Fruit fly (Drosophila melanogaster) whole organism, embryonic: Measurements from ENCODE around the gene CG1632.

Experiments
- Atf-2 ChIP-seq: fragments of 200-800 bp; sonication (Bioruptor generic); optimal IDR thresholded peaks from 2 replicates; lab custom pipeline; 2016; ENCODE audit warnings: missing biosample characterization, missing genetic modification characterization
- BEAF-32 ChIP-seq: fragments of 200-800 bp; sonication (Bioruptor generic); optimal IDR thresholded peaks from 3 replicates; lab custom pipeline; 2017; ENCODE audit warnings: missing biosample characterization, missing genetic modification characterization, mild to moderate bottlenecking, moderate library complexity, missing genetic modification reagents
- CG10147 ChIP-seq: fragments of 200-800 bp; sonication (Bioruptor generic); optimal IDR thresholded peaks from 2 replicates; lab custom pipeline; 2019; ENCODE audit warnings: missing biosample characterization, mild to moderate bottlenecking, missing genetic modification characterization, moderate library complexity
- CG10321 ChIP-seq: fragments of 200-800 bp; sonication (Bioruptor generic); IDR thresholded peaks from 2 replicates; pipeline ENCODE4 v1.3.6; 2022; ENCODE audit warnings: missing biosample characterization, missing genetic modification characterization
- CG11398 ChIP-seq: fragments of 200-800 bp; sonication (Bioruptor generic); optimal IDR thresholded peaks from 2 replicates; lab custom pipeline; 2016; ENCODE audit warnings: missing biosample characterization, missing genetic modification characterization
- CG12659 ChIP-seq: fragments of 200-800 bp; sonication (Bioruptor generic); optimal IDR thresholded peaks from 3 replicates; lab custom pipeline; 2017; ENCODE audit warnings: mild to moderate bottlenecking, missing biosample characterization, missing genetic modification reagents, missing genetic modification characterization
- CG15696 ChIP-seq: fragments of 200-800 bp; sonication (Bioruptor generic); optimal IDR thresholded peaks from 2 replicates; lab custom pipeline; 2019; ENCODE audit warnings: missing biosample characterization, mild to moderate bottlenecking, missing genetic modification characterization, moderate library complexity
- CG1602 ChIP-seq: fragments of 200-800 bp; sonication (Bioruptor generic); optimal IDR thresholded peaks from 3 replicates; lab custom pipeline; 2016; ENCODE audit warnings: missing biosample characterization, missing genetic modification characterization
- CG17186 ChIP-seq: fragments of 200-800 bp; sonication (Bioruptor generic); optimal IDR thresholded peaks from 3 replicates; lab custom pipeline; 2017; ENCODE audit warnings: missing biosample characterization, missing genetic modification reagents, missing genetic modification characterization
- CG30431 ChIP-seq: fragments of 200-800 bp; sonication (Bioruptor generic); optimal IDR thresholded peaks from 2 replicates; lab custom pipeline; 2017; ENCODE audit warnings: missing biosample characterization, missing genetic modification characterization
- CG3065 ChIP-seq: fragments of 200-800 bp; sonication (Bioruptor generic); optimal IDR thresholded peaks from 2 replicates; lab custom pipeline; 2016; ENCODE audit warnings: missing biosample characterization, missing genetic modification characterization
- CG31388 ChIP-seq: fragments of 200-800 bp; sonication (Bioruptor generic); optimal IDR thresholded peaks from 2 replicates; lab custom pipeline; 2016; ENCODE audit warnings: missing biosample characterization, missing genetic modification characterization
- CG32767 ChIP-seq: fragments of 200-800 bp; sonication (Bioruptor generic); IDR thresholded peaks from 2 replicates; pipeline ENCODE4 v1.3.6; 2022; ENCODE audit warnings: missing biosample characterization, missing genetic modification characterization
- CG34224 ChIP-seq: fragments of 200-800 bp; sonication (Bioruptor generic); IDR thresholded peaks from 3 replicates; pipeline ENCODE4 v1.3.6; 2022; ENCODE audit warnings: missing biosample characterization, missing genetic modification characterization; ENCODE audit not compliant: partially characterized antibody
- CG4360 ChIP-seq: fragments of 200-800 bp; sonication (Bioruptor generic); IDR thresholded peaks from 2 replicates; pipeline ENCODE4 v1.3.6; 2022; ENCODE audit warnings: missing biosample characterization, missing genetic modification characterization
- CG4424 ChIP-seq: fragments of 200-800 bp; sonication (Bioruptor generic); optimal IDR thresholded peaks from 3 replicates; lab custom pipeline; 2016; ENCODE audit warnings: missing biosample characterization, missing genetic modification characterization
- CG4820 ChIP-seq: fragments of 200-800 bp; sonication (Bioruptor generic); optimal IDR thresholded peaks from 3 replicates; lab custom pipeline; 2016; ENCODE audit warnings: missing biosample characterization, missing genetic modification characterization
- CG5180 ChIP-seq: fragments of 200-800 bp; sonication (Bioruptor generic); optimal IDR thresholded peaks from 3 replicates; lab custom pipeline; 2017; ENCODE audit warnings: missing biosample characterization, missing genetic modification characterization, mild to moderate bottlenecking, moderate library complexity, missing genetic modification reagents
- CG5245 ChIP-seq: fragments of 200-800 bp; sonication (Bioruptor generic); optimal IDR thresholded peaks from 3 replicates; lab custom pipeline; 2016; ENCODE audit warnings: missing biosample characterization, missing genetic modification characterization
- CG6854 ChIP-seq: fragments of 200-800 bp; sonication (Bioruptor generic); optimal IDR thresholded peaks from 3 replicates; lab custom pipeline; 2017; ENCODE audit warnings: missing biosample characterization, mild to moderate bottlenecking, missing genetic modification characterization
- CG8924 ChIP-seq: fragments of 200-800 bp; optimal IDR thresholded peaks from 3 replicates; lab custom pipeline; 2019; ENCODE audit warnings: missing biosample characterization, mild to moderate bottlenecking, missing genetic modification characterization, moderate library complexity
- CG9437 ChIP-seq: fragments of 200-800 bp; sonication (Bioruptor generic); optimal IDR thresholded peaks from 2 replicates; lab custom pipeline; 2018; ENCODE audit warnings: missing biosample characterization, mild to moderate bottlenecking, missing genetic modification characterization
- CkIIα-i1 ChIP-seq: fragments of 200-800 bp; sonication (Bioruptor generic); IDR thresholded peaks from 2 replicates; pipeline ENCODE4 v1.3.6; 2022; ENCODE audit warnings: missing biosample characterization, missing genetic modification characterization
- H15 ChIP-seq: fragments of 200-800 bp; sonication (Bioruptor generic); IDR thresholded peaks from 3 replicates; pipeline ENCODE4 v1.3.6; 2022; ENCODE audit warnings: missing biosample characterization, missing genetic modification characterization
- Hr3 ChIP-seq: fragments of 200-800 bp; sonication (Bioruptor generic); optimal IDR thresholded peaks from 3 replicates; lab custom pipeline; 2016; ENCODE audit warnings: missing biosample characterization, missing genetic modification characterization
- Lhr ChIP-seq: fragments of 200-800 bp; sonication (Bioruptor generic); optimal IDR thresholded peaks from 3 replicates; lab custom pipeline; 2017; ENCODE audit warnings: mild to moderate bottlenecking, missing biosample characterization, missing genetic modification reagents, missing genetic modification characterization
- Mrtf ChIP-seq: fragments of 200-800 bp; sonication (Bioruptor generic); IDR thresholded peaks from 3 replicates; pipeline ENCODE4 v1.3.6; 2022; ENCODE audit warnings: missing biosample characterization, missing genetic modification characterization
- NK7.1 ChIP-seq: fragments of 200-800 bp; sonication (Bioruptor generic); optimal IDR thresholded peaks from 3 replicates; lab custom pipeline; 2016; ENCODE audit warnings: missing biosample characterization, missing genetic modification characterization
- Optix ChIP-seq: fragments of 200-800 bp; sonication (Bioruptor generic); IDR thresholded peaks from 3 replicates; pipeline ENCODE4 v1.3.6; 2022; ENCODE audit warnings: missing biosample characterization, missing genetic modification characterization
- Rx ChIP-seq: fragments of 200-800 bp; sonication (Bioruptor generic); IDR thresholded peaks from 2 replicates; pipeline ENCODE4 v1.3.6; 2022; ENCODE audit warnings: missing biosample characterization, missing genetic modification characterization
- Scr ChIP-seq: fragments of 200-800 bp; sonication (Bioruptor generic); IDR thresholded peaks from 2 replicates; pipeline ENCODE4 v1.3.6; 2022; ENCODE audit warnings: missing biosample characterization, missing genetic modification characterization; ENCODE audit not compliant: partially characterized antibody
- ase ChIP-seq: fragments of 200-800 bp; sonication (Bioruptor generic); IDR thresholded peaks from 3 replicates; pipeline ENCODE4 v1.3.6; 2022; ENCODE audit warnings: missing biosample characterization, missing genetic modification characterization
- cg ChIP-seq: fragments of 200-800 bp; sonication (Bioruptor generic); optimal IDR thresholded peaks from 3 replicates; lab custom pipeline; 2019; ENCODE audit warnings: missing biosample characterization, mild to moderate bottlenecking, missing genetic modification characterization, moderate library complexity
- da ChIP-seq: fragments of 200-800 bp; sonication (Bioruptor generic); optimal IDR thresholded peaks from 2 replicates; lab custom pipeline; 2016; ENCODE audit warnings: missing biosample characterization, missing genetic modification characterization
- dati ChIP-seq: fragments of 200-800 bp; sonication (Bioruptor generic); IDR thresholded peaks from 2 replicates; pipeline ENCODE4 v1.3.6; 2022; ENCODE audit warnings: missing biosample characterization, missing genetic modification characterization
- dmrt99B ChIP-seq: fragments of 200-800 bp; sonication (Bioruptor generic); optimal IDR thresholded peaks from 2 replicates; lab custom pipeline; 2018; ENCODE audit warnings: missing biosample characterization, mild to moderate bottlenecking, missing genetic modification characterization, moderate library complexity
- fd64A ChIP-seq: fragments of 200-800 bp; sonication (Bioruptor generic); optimal IDR thresholded peaks from 3 replicates; lab custom pipeline; 2018; ENCODE audit warnings: missing biosample characterization, mild to moderate bottlenecking, missing genetic modification characterization
- gce ChIP-seq: fragments of 200-800 bp; sonication (Bioruptor generic); IDR thresholded peaks from 3 replicates; pipeline ENCODE4 v1.3.6; 2022; ENCODE audit warnings: missing biosample characterization, missing genetic modification characterization
- hb ChIP-seq: fragments of 200-800 bp; sonication (Bioruptor generic); IDR thresholded peaks from 3 replicates; pipeline ENCODE4 v1.3.6; 2022; ENCODE audit warnings: missing biosample characterization, missing genetic modification characterization; ENCODE audit not compliant: partially characterized antibody
- hkb ChIP-seq, 2 experiments: fragments of 200-800 bp in 1 of 2; fragments of >200 bp in 1 of 2; sonication (Bioruptor generic) in 1 of 2; IDR thresholded peaks in 1 of 2; optimal IDR thresholded peaks in 1 of 2; 2 replicates each; pipeline versions ENCODE4 v1.3.6 to Lab custom; 2017 to 2022; ENCODE audit warnings: missing biosample characterization in 1 of 2, missing genetic modification characterization in 1 of 2
- jing ChIP-seq: fragments of 200-800 bp; sonication (Bioruptor generic); optimal IDR thresholded peaks from 2 replicates; lab custom pipeline; 2018; ENCODE audit warnings: missing biosample characterization, mild to moderate bottlenecking, missing genetic modification characterization
- knrl ChIP-seq: fragments of 200-800 bp; sonication (Bioruptor generic); IDR thresholded peaks from 3 replicates; pipeline ENCODE4 v1.3.6; 2022; ENCODE audit warnings: missing biosample characterization, missing genetic modification characterization; ENCODE audit not compliant: partially characterized antibody
- maf-S ChIP-seq: fragments of 200-800 bp; sonication (Bioruptor generic); optimal IDR thresholded peaks from 2 replicates; lab custom pipeline; 2016; ENCODE audit warnings: missing biosample characterization, missing genetic modification characterization
- mirr ChIP-seq: fragments of 200-800 bp; sonication (Bioruptor generic); optimal IDR thresholded peaks from 3 replicates; lab custom pipeline; 2018; ENCODE audit warnings: missing biosample characterization, mild to moderate bottlenecking, missing genetic modification characterization
- pho ChIP-seq: fragments of 200-800 bp; sonication (Bioruptor generic); optimal IDR thresholded peaks from 2 replicates; lab custom pipeline; 2016; ENCODE audit warnings: missing biosample characterization, missing genetic modification characterization
- ranshi ChIP-seq: fragments of 200-800 bp; sonication (Bioruptor generic); IDR thresholded peaks from 2 replicates; pipeline ENCODE4 v1.3.6; 2022; ENCODE audit warnings: missing biosample characterization, missing genetic modification characterization
- sna ChIP-seq: fragments of 200-800 bp; sonication (Bioruptor generic); IDR thresholded peaks from 2 replicates; pipeline ENCODE4 v1.3.6; 2022; ENCODE audit warnings: missing biosample characterization, missing genetic modification characterization; ENCODE audit not compliant: partially characterized antibody
- trh ChIP-seq: fragments of 200-800 bp; sonication (Bioruptor generic); optimal IDR thresholded peaks from 2 replicates; lab custom pipeline; 2016; ENCODE audit warnings: missing biosample characterization, missing genetic modification characterization
- vfl ChIP-seq: fragments of 200-800 bp; sonication (Bioruptor generic); optimal IDR thresholded peaks from 2 replicates; lab custom pipeline; 2016; ENCODE audit warnings: missing biosample characterization, missing genetic modification characterization
- yki ChIP-seq: fragments of >200 bp; optimal IDR thresholded peaks from 3 replicates; lab custom pipeline; 2018
- z ChIP-seq: fragments of 200-800 bp; sonication (Bioruptor generic); IDR thresholded peaks from 3 replicates; pipeline ENCODE4 v1.3.6; 2022; ENCODE audit warnings: missing biosample characterization, missing genetic modification characterization
- zen2 ChIP-seq: fragments of 200-800 bp; sonication (Bioruptor generic); IDR thresholded peaks from 3 replicates; pipeline ENCODE4 v1.3.6; 2022; ENCODE audit warnings: missing biosample characterization, missing genetic modification characterization; ENCODE audit not compliant: partially characterized antibody

Gene CG1632

dm6 chrX:8243251-8243650 lies 9.2 kb upstream of the CG1632 start (continued):
- TF ChIP-seq hkb (optimal IDR thresholded peaks at IDR 0.05; lab: Kevin White, UChicago) (no peak), hkb (GFP tag; IDR thresholded peaks at IDR 0.05; lab: Robert Waterston, UW) (no peak), CG10321 (GFP tag; lab: Robert Waterston, UW) (no peak), CG34224 (GFP tag; lab: Robert Waterston, UW) (peak; percentile 39; the same call in 2 of the 3 replicates), CG10147 (GFP tag; lab: Kevin White, UChicago) (no peak), Optix (GFP tag; lab: Robert Waterston, UW) (no peak), zen2 (GFP tag; lab: Robert Waterston, UW) (0 out of 3 replicates have a peak, but pooled peaks have one; percentile 33), trh (no peak), CG15696 (tag; lab: Kevin White, UChicago) (no peak), Hr3 (GFP tag; lab: Kevin White, UChicago) (no peak), CG8924 (tag; lab: Kevin White, UChicago) (no peak), CG4360 (no peak), CG5245 (no peak), CG4820 (GFP tag; lab: Kevin White, UChicago) (no peak), yki (no peak), dati (GFP tag; lab: Robert Waterston, UW) (no peak), NK7.1 (no peak), gce (GFP tag; lab: Robert Waterston, UW) (no peak), CG1602 (GFP tag; lab: Kevin White, UChicago) (no peak), Scr (GFP tag; lab: Robert Waterston, UW) (peak; percentile 37), maf-S (GFP tag; lab: Kevin White, UChicago) (no peak), CG32767 (GFP tag; lab: Robert Waterston, UW) (no peak), CG6854 (GFP tag; lab: Kevin White, UChicago) (no peak), jing (no peak), CkIIα-i1 (GFP tag; lab: Robert Waterston, UW) (no peak), knrl (no peak), CG17186 (peak; percentile 68), hb (GFP tag; lab: Robert Waterston, UW) (no peak), H15 (no peak), cg (GFP tag; lab: Kevin White, UChicago) (no peak), da (GFP tag; lab: Kevin White, UChicago) (no peak), z (GFP tag; lab: Robert Waterston, UW) (no peak), CG5180 (GFP tag; lab: Kevin White, UChicago) (peak; percentile 80), vfl (GFP tag; lab: Kevin White, UChicago) (no peak), CG9437 (GFP tag; lab: Kevin White, UChicago) (peak; percentile 63), ranshi (no peak), CG3065 (GFP tag; lab: Kevin White, UChicago) (no peak), sna (no peak), CG30431 (GFP tag; lab: Kevin White, UChicago) (no peak), BEAF-32 (GFP tag; lab: Kevin White, UChicago) (peak; percentile 30), mirr (GFP tag; lab: Kevin White, UChicago) (no peak), CG12659 (GFP tag; lab: Kevin White, UChicago) (no peak), fd64A (GFP tag; lab: Kevin White, UChicago) (no peak), CG4424 (GFP tag; lab: Kevin White, UChicago) (no peak), Lhr (GFP tag; lab: Kevin White, UChicago) (no peak), dmrt99B (tag; lab: Kevin White, UChicago) (no peak), Mrtf (GFP tag; lab: Robert Waterston, UW) (no peak), Rx (GFP tag; lab: Robert Waterston, UW) (no peak), pho (no peak), CG31388 (GFP tag; lab: Kevin White, UChicago) (no peak), CG11398 (GFP tag; lab: Kevin White, UChicago) (no peak), Atf-2 (GFP tag; lab: Kevin White, UChicago) (no peak), ase (GFP tag; lab: Robert Waterston, UW) (no peak)
